Fruit fly (Drosophila melanogaster): ENCODE results near the gene CG13887.

The CG13887 gene

DNA sequence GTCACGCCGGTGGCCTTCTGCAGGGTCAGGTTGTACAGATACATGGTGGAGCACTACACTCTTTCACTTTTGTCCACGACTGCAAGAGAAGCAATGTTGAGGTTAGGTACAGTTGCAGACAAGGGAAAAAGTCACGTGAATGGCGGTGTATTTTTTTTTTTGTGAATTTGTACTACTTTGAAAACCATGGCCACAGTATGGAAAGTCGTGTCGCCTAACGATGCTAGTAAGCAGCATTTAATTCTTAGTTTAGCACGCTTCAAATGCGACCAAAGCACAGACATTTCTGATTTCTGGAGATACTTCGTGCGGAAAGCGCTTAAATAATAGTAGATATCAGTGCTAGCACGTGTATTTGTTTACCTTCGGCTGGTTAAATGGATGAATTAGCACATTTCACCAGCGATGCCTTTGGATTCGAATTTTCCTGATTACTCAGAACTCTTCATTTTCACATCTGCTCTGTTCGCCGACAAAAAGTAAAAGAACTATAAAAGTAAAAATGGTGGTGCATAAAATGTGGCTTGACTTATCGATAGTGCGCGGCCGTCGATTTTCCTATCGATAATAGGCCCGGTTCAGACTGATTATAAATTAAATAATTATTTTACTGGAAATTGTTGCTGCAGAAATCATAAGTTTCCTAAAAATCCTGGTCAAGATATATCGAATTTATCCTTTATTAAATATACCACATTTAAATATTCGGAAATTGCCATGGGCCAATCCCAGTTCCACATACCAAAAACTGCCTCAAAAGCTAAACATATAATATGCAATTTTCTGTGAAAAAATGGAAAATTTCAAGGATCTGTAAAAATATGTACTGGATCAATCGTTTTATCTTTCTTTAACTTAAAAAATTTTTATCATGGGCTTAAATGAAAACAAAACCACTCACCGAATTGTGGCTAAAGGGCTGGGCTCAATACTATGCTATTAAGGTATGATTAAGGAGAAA, 4.5 kb upstream of the CG13887 start, which contains the start of gene Sf3b3 (continued):
- peak; percentile 47; the same call in 1 of the 3 replicates for TF ChIP-seq zen2 (GFP tag; IDR thresholded peaks at IDR 0.05; ENCODE audit: partially characterized antibody)
- peak; percentile 34 for TF ChIP-seq CG34376 (GFP tag; optimal IDR thresholded peaks at IDR 0.05)
- TF ChIP-seq CG2889 (GFP tag; IDR thresholded peaks at IDR 0.05), result no peak
- no peak for TF ChIP-seq Optix (GFP tag; IDR thresholded peaks at IDR 0.05)
- no peak for TF ChIP-seq Fer2 (tag; optimal IDR thresholded peaks at IDR 0.05)
- TF ChIP-seq CG1024 (GFP tag; IDR thresholded peaks at IDR 0.05), result peak; percentile 53; the same call in 1 of the 2 replicates
- no peak for TF ChIP-seq trh (GFP tag; optimal IDR thresholded peaks at IDR 0.05)
- no peak for TF ChIP-seq CG13424 (tag; optimal IDR thresholded peaks at IDR 0.05)
- TF ChIP-seq emc (GFP tag; optimal IDR thresholded peaks at IDR 0.05), result no peak
- no peak for TF ChIP-seq HLHmδ (GFP tag; optimal IDR thresholded peaks at IDR 0.05)
- no peak for TF ChIP-seq crc (GFP tag; optimal IDR thresholded peaks at IDR 0.05)
- TF ChIP-seq CG18619 (GFP tag; optimal IDR thresholded peaks at IDR 0.05), result no peak
- TF ChIP-seq CG1792 (GFP tag; optimal IDR thresholded peaks at IDR 0.05), result no peak
- no peak for TF ChIP-seq CG17385 (GFP tag; optimal IDR thresholded peaks at IDR 0.05)
- TF ChIP-seq Abd-B (GFP tag; optimal IDR thresholded peaks at IDR 0.05), result no peak
- no peak for TF ChIP-seq H2.0 (GFP tag; IDR thresholded peaks at IDR 0.05)
- TF ChIP-seq CG15601 (tag; optimal IDR thresholded peaks at IDR 0.05), result no peak
- TF ChIP-seq CG15514 (GFP tag; optimal IDR thresholded peaks at IDR 0.05), result peak; percentile 57
- TF ChIP-seq CG10565 (GFP tag; optimal IDR thresholded peaks at IDR 0.05), result no peak
- TF ChIP-seq CG4730 (GFP tag; IDR thresholded peaks at IDR 0.05), result no peak
- TF ChIP-seq ERR (GFP tag; optimal IDR thresholded peaks at IDR 0.05), result no peak
- no peak for TF ChIP-seq ac (GFP tag; optimal IDR thresholded peaks at IDR 0.05)
- peak; percentile 43 for TF ChIP-seq Fer1 (GFP tag; optimal IDR thresholded peaks at IDR 0.05)
- TF ChIP-seq nom (GFP tag; optimal IDR thresholded peaks at IDR 0.05), result peak; percentile 68
- no peak for TF ChIP-seq CG12104 (GFP tag; optimal IDR thresholded peaks at IDR 0.05)
- TF ChIP-seq CG1832 (GFP tag; optimal IDR thresholded peaks at IDR 0.05), result no peak
- TF ChIP-seq fd96Cb (tag; optimal IDR thresholded peaks at IDR 0.05), result no peak
- peak; percentile 66 for TF ChIP-seq Rfx (GFP tag; IDR thresholded peaks at IDR 0.05)
- 0 out of 4 replicates have a peak, but pooled peaks have one; percentile 10 for TF ChIP-seq chinmo (GFP tag; IDR thresholded peaks at IDR 0.05; ENCODE audit: partially characterized antibody)
- TF ChIP-seq CG30020 (tag; optimal IDR thresholded peaks at IDR 0.05), result peak; percentile 12
- TF ChIP-seq prd (optimal IDR thresholded peaks at IDR 0.05), result no peak
- TF ChIP-seq prd (GFP tag; IDR thresholded peaks at IDR 0.05), result peak; percentile 55
- no peak for TF ChIP-seq crol (GFP tag; IDR thresholded peaks at IDR 0.05)
- TF ChIP-seq Dek (tag; optimal IDR thresholded peaks at IDR 0.05), result no peak
- TF ChIP-seq vfl (GFP tag; optimal IDR thresholded peaks at IDR 0.05), result no peak
- peak; percentile 84 for TF ChIP-seq Dref (GFP tag; IDR thresholded peaks at IDR 0.05)
- TF ChIP-seq CG9609 (GFP tag; optimal IDR thresholded peaks at IDR 0.05), result no peak
- no peak for TF ChIP-seq TFAM (GFP tag; optimal IDR thresholded peaks at IDR 0.05)
- no peak for TF ChIP-seq CG16779 (GFP tag; IDR thresholded peaks at IDR 0.05)
- peak; percentile 7 to 24 for TF ChIP-seq Pdp1 (GFP tag; optimal IDR thresholded peaks at IDR 0.05)
- peak; percentile 99 for TF ChIP-seq CG17802 (tag; optimal IDR thresholded peaks at IDR 0.05)
- TF ChIP-seq wor (GFP tag; IDR thresholded peaks at IDR 0.05), result no peak
- TF ChIP-seq CG14965 (GFP tag; optimal IDR thresholded peaks at IDR 0.05; ENCODE audit: borderline replicate concordance), result no peak
- TF ChIP-seq Lpt (GFP tag; optimal IDR thresholded peaks at IDR 0.05), result no peak
- no peak for TF ChIP-seq Oaz (GFP tag; IDR thresholded peaks at IDR 0.05)
- no peak for TF ChIP-seq tx (GFP tag; optimal IDR thresholded peaks at IDR 0.05)
- TF ChIP-seq Opbp (GFP tag; IDR thresholded peaks at IDR 0.05; ENCODE audit: partially characterized antibody), result peak; percentile 76; the same call in 2 of the 3 replicates
- TF ChIP-seq CG31224 (GFP tag; IDR thresholded peaks at IDR 0.05), result no peak; the same call in 1 of the 2 replicates
